Fruit fly (Drosophila melanogaster): ENCODE results near the gene CG12229.

CG12229 gene

DNA sequence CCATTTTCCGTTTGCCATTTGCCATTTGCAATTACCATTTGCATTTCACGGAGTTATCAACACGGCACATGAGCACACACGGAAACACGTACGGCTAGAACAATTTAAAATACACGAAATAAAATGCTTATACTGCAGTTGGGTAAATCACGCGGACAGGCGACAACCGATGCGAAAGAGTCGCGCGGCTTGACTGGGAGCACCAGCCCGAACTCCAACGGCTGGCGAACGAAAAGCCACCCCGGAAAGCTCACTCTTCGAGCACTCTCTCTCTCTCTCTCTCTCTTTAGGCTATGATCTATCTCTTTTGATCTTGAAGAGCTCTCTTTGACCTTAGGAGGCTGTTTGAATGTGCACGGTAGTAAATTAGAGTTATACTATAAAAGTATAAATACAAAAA is 14.9 kb downstream of the CG12229 start, which contains the start of gene blot (continued):
- TF ChIP-seq CG3163 (GFP tag; optimal IDR thresholded peaks at IDR 0.05) = peak; percentile 93
- TF ChIP-seq CG15514 (GFP tag; optimal IDR thresholded peaks at IDR 0.05) = no peak
- TF ChIP-seq Nf-YB (GFP tag; optimal IDR thresholded peaks at IDR 0.05) = no peak
- TF ChIP-seq mirr (GFP tag; optimal IDR thresholded peaks at IDR 0.05) = peak; percentile 34
- no peak for TF ChIP-seq gfzf (GFP tag; optimal IDR thresholded peaks at IDR 0.05)
- no peak for TF ChIP-seq lbe (GFP tag; optimal IDR thresholded peaks at IDR 0.05)
- 0 out of 3 replicates have a peak, but pooled peaks have one; percentile 26 for TF ChIP-seq CG34422 (GFP tag; IDR thresholded peaks at IDR 0.05)
- peak; percentile 34; the same call in 2 of the 3 replicates for TF ChIP-seq zen2 (GFP tag; IDR thresholded peaks at IDR 0.05; ENCODE audit: partially characterized antibody)
- no peak for TF ChIP-seq sug (tag; optimal IDR thresholded peaks at IDR 0.05)
- TF ChIP-seq ro (GFP tag; IDR thresholded peaks at IDR 0.05) = no peak
- no peak for TF ChIP-seq CG11247 (GFP tag; IDR thresholded peaks at IDR 0.05)
- TF ChIP-seq Pdp1 (GFP tag; optimal IDR thresholded peaks at IDR 0.05) = no peak
- no peak for TF ChIP-seq jumu (GFP tag; optimal IDR thresholded peaks at IDR 0.05)
- no peak for TF ChIP-seq fd96Cb (tag; optimal IDR thresholded peaks at IDR 0.05)
- no peak for TF ChIP-seq zfh1 (GFP tag; IDR thresholded peaks at IDR 0.05)
- peak; percentile 23; the same call in 1 of the 3 replicates for TF ChIP-seq CG34224 (GFP tag; IDR thresholded peaks at IDR 0.05; ENCODE audit: partially characterized antibody)
- peak; percentile 1 for TF ChIP-seq gro (GFP tag; optimal IDR thresholded peaks at IDR 0.05)
- no peak for TF ChIP-seq CG11398 (GFP tag; optimal IDR thresholded peaks at IDR 0.05)
- TF ChIP-seq CG18011 (GFP tag; optimal IDR thresholded peaks at IDR 0.05) = no peak
- TF ChIP-seq fd64A (GFP tag; optimal IDR thresholded peaks at IDR 0.05) = no peak
- no peak for TF ChIP-seq Fer3 (tag; optimal IDR thresholded peaks at IDR 0.05)
- no peak for TF ChIP-seq H15 (GFP tag; IDR thresholded peaks at IDR 0.05)
- peak; percentile 36; the same call in 1 of the 2 replicates for TF ChIP-seq CG13287 (GFP tag; IDR thresholded peaks at IDR 0.05; ENCODE audit: partially characterized antibody)
- TF ChIP-seq pan (optimal IDR thresholded peaks at IDR 0.05) = no peak
- peak in 1 of 2 experiments; percentile 11 for TF ChIP-seq pan (GFP tag; optimal IDR thresholded peaks at IDR 0.05 in 1 of 2, IDR thresholded peaks at IDR 0.05 in 1 of 2)
- TF ChIP-seq twi (tag; optimal IDR thresholded peaks at IDR 0.05) = no peak
- TF ChIP-seq CG8944 (GFP tag; optimal IDR thresholded peaks at IDR 0.05) = no peak
- TF ChIP-seq trem (tag; optimal IDR thresholded peaks at IDR 0.05) = no peak
- peak; percentile 22; the same call in 1 of the 2 replicates for TF ChIP-seq ranshi (GFP tag; IDR thresholded peaks at IDR 0.05)
- TF ChIP-seq CG16863 (GFP tag; optimal IDR thresholded peaks at IDR 0.05) = no peak
- TF ChIP-seq ems (GFP tag; optimal IDR thresholded peaks at IDR 0.05) = no peak
- no peak for TF ChIP-seq CG6854 (GFP tag; optimal IDR thresholded peaks at IDR 0.05)
- no peak for TF ChIP-seq CG10267 (tag; optimal IDR thresholded peaks at IDR 0.05)
- peak in 1 of 2 experiments; percentile 12 for TF ChIP-seq Hr78 (GFP tag; optimal IDR thresholded peaks at IDR 0.05)
- no peak for TF ChIP-seq CG13894 (tag; optimal IDR thresholded peaks at IDR 0.05)
- no peak for TF ChIP-seq pros (GFP tag; optimal IDR thresholded peaks at IDR 0.05)
- no peak for TF ChIP-seq h (optimal IDR thresholded peaks at IDR 0.05)
- TF ChIP-seq Dip2 (GFP tag; IDR thresholded peaks at IDR 0.05) = no peak
- no peak for TF ChIP-seq Asciz (GFP tag; optimal IDR thresholded peaks at IDR 0.05)
- no peak for TF ChIP-seq ash1 (GFP tag; optimal IDR thresholded peaks at IDR 0.05)
- no peak for TF ChIP-seq CG10431 (GFP tag; optimal IDR thresholded peaks at IDR 0.05)
- no peak for TF ChIP-seq CG4282 (GFP tag; optimal IDR thresholded peaks at IDR 0.05)
- TF ChIP-seq dati (GFP tag; IDR thresholded peaks at IDR 0.05) = no peak
- TF ChIP-seq hth (optimal IDR thresholded peaks at IDR 0.05) = no peak
- TF ChIP-seq CG11696 (GFP tag; IDR thresholded peaks at IDR 0.05) = no peak
- TF ChIP-seq HLH54F (GFP tag; optimal IDR thresholded peaks at IDR 0.05) = no peak
- TF ChIP-seq caup (GFP tag; optimal IDR thresholded peaks at IDR 0.05; ENCODE audit: severe bottlenecking) = no peak
- peak; percentile 19 for TF ChIP-seq CG17568 (GFP tag; optimal IDR thresholded peaks at IDR 0.05)
- TF ChIP-seq CG33557 (GFP tag; optimal IDR thresholded peaks at IDR 0.05) = no peak
- no peak for TF ChIP-seq Spps (tag; optimal IDR thresholded peaks at IDR 0.05)
- no peak for TF ChIP-seq Atf6 (GFP tag; IDR thresholded peaks at IDR 0.05)
